Fruit fly (Drosophila melanogaster) whole organism, prepupa: ENCODE results near the gene yellow-k.

Source experiments
- Blimp-1 ChIP-seq: fragments of 200-800 bp; sonication (Bioruptor generic); optimal IDR thresholded peaks from 3 replicates; lab custom pipeline; 2017; ENCODE audit warnings: missing biosample characterization, missing genetic modification characterization, mild to moderate bottlenecking, moderate library complexity, missing genetic modification reagents
- CG10631 ChIP-seq: fragments of 200-800 bp; sonication (Bioruptor generic); optimal IDR thresholded peaks from 2 replicates; lab custom pipeline; 2016; ENCODE audit warnings: missing biosample characterization, missing genetic modification characterization
- CG10669 ChIP-seq: fragments of 200-800 bp; sonication (Bioruptor generic); optimal IDR thresholded peaks from 3 replicates; lab custom pipeline; 2018; ENCODE audit warnings: missing biosample characterization, mild to moderate bottlenecking, missing genetic modification characterization, moderate library complexity
- CG11294 ChIP-seq: fragments of 200-800 bp; sonication (Bioruptor generic); IDR thresholded peaks from 2 replicates; pipeline ENCODE4 v1.3.6; 2022; ENCODE audit warnings: missing biosample characterization, missing genetic modification characterization
- CG11902 ChIP-seq: fragments of 200-800 bp; sonication (Bioruptor generic); optimal IDR thresholded peaks from 3 replicates; lab custom pipeline; 2016; ENCODE audit warnings: missing biosample characterization, missing genetic modification characterization
- CG15336 ChIP-seq: fragments of 200-800 bp; sonication (Bioruptor generic); IDR thresholded peaks from 2 replicates; pipeline ENCODE4 v1.3.6; 2022; ENCODE audit warnings: missing biosample characterization, missing genetic modification characterization
- CG1621 ChIP-seq: fragments of 200-800 bp; sonication (Bioruptor generic); optimal IDR thresholded peaks from 3 replicates; lab custom pipeline; 2018; ENCODE audit warnings: missing biosample characterization, mild to moderate bottlenecking, missing genetic modification characterization
- CG32006 ChIP-seq: fragments of 200-800 bp; sonication (Bioruptor generic); optimal IDR thresholded peaks from 3 replicates; lab custom pipeline; 2017; ENCODE audit warnings: missing biosample characterization, mild to moderate bottlenecking, missing genetic modification characterization
- CG3919 ChIP-seq: fragments of 200-800 bp; sonication (Bioruptor generic); optimal IDR thresholded peaks from 3 replicates; lab custom pipeline; 2016; ENCODE audit warnings: missing biosample characterization, missing genetic modification characterization
- CG4318 ChIP-seq: fragments of 200-800 bp; sonication (Bioruptor generic); optimal IDR thresholded peaks from 3 replicates; lab custom pipeline; 2017; ENCODE audit warnings: missing biosample characterization, mild to moderate bottlenecking, missing genetic modification characterization
- CG6163 ChIP-seq: fragments of 200-800 bp; sonication (Bioruptor generic); IDR thresholded peaks from 3 replicates; pipeline ENCODE4 v1.3.6; 2022; ENCODE audit warnings: missing biosample characterization, missing genetic modification characterization
- CG6276 ChIP-seq: fragments of 200-800 bp; sonication (Bioruptor generic); optimal IDR thresholded peaks from 2 replicates; lab custom pipeline; 2017; ENCODE audit warnings: missing biosample characterization, mild to moderate bottlenecking, missing genetic modification characterization
- CG6854 ChIP-seq: fragments of 200-800 bp; sonication (Bioruptor generic); optimal IDR thresholded peaks from 2 replicates; lab custom pipeline; 2017; ENCODE audit warnings: missing biosample characterization, mild to moderate bottlenecking, missing genetic modification characterization
- CG7368 ChIP-seq: fragments of 200-800 bp; sonication (Bioruptor generic); optimal IDR thresholded peaks from 3 replicates; lab custom pipeline; 2016; ENCODE audit warnings: missing biosample characterization, missing genetic modification characterization
- CG8119 ChIP-seq: fragments of 200-800 bp; sonication (Bioruptor generic); IDR thresholded peaks from 3 replicates; pipeline ENCODE4 v1.3.6; 2022; ENCODE audit warnings: missing biosample characterization, missing genetic modification characterization
- CG9139 ChIP-seq: fragments of 200-800 bp; sonication (Bioruptor generic); optimal IDR thresholded peaks from 3 replicates; lab custom pipeline; 2017; ENCODE audit warnings: missing biosample characterization, mild to moderate bottlenecking, missing genetic modification characterization
- Eip78C ChIP-seq: fragments of 200-800 bp; sonication (Bioruptor generic); peaks from one replicate; lab custom pipeline; 2016; ENCODE audit warnings: missing biosample characterization, missing genetic modification characterization
- Eip93F ChIP-seq: fragments of 200-800 bp; sonication (Bioruptor generic); optimal IDR thresholded peaks from 2 replicates; lab custom pipeline; 2016; ENCODE audit warnings: missing biosample characterization, mild to moderate bottlenecking, missing genetic modification characterization
- Ets96B ChIP-seq: fragments of 200-800 bp; optimal IDR thresholded peaks from 2 replicates; lab custom pipeline; 2019; ENCODE audit warnings: missing biosample characterization, mild to moderate bottlenecking, missing genetic modification characterization, moderate library complexity
- Gug ChIP-seq: fragments of 200-800 bp; sonication (Bioruptor generic); IDR thresholded peaks from 2 replicates; pipeline ENCODE4 v1.3.6; 2022; ENCODE audit warnings: missing biosample characterization, missing genetic modification characterization
- Hr38 ChIP-seq: sonication (Bioruptor generic); optimal IDR thresholded peaks from 2 replicates; lab custom pipeline; 2016; ENCODE audit warnings: missing biosample characterization, missing genetic modification characterization
- Hr39 ChIP-seq: fragments of 200-800 bp; sonication (Bioruptor generic); optimal IDR thresholded peaks from 2 replicates; lab custom pipeline; 2016; ENCODE audit warnings: missing biosample characterization, missing genetic modification characterization
- Lpt ChIP-seq: fragments of 200-800 bp; sonication (Bioruptor generic); optimal IDR thresholded peaks from 3 replicates; lab custom pipeline; 2016; ENCODE audit warnings: missing biosample characterization, missing genetic modification characterization
- Met ChIP-seq: fragments of 200-800 bp; sonication (Bioruptor generic); optimal IDR thresholded peaks from 3 replicates; lab custom pipeline; 2016; ENCODE audit warnings: missing biosample characterization, missing genetic modification characterization
- OdsH ChIP-seq: fragments of 200-800 bp; sonication (Bioruptor generic); optimal IDR thresholded peaks from 3 replicates; lab custom pipeline; 2016; ENCODE audit warnings: missing biosample characterization, missing genetic modification characterization
- Sox102F ChIP-seq: fragments of 200-800 bp; sonication (Bioruptor generic); optimal IDR thresholded peaks from 2 replicates; lab custom pipeline; 2016; ENCODE audit warnings: missing biosample characterization, mild to moderate bottlenecking, missing genetic modification characterization
- Sox14 ChIP-seq: fragments of 200-800 bp; sonication (Bioruptor generic); optimal IDR thresholded peaks from 3 replicates; lab custom pipeline; 2016; ENCODE audit warnings: missing biosample characterization, missing genetic modification characterization
- cyc ChIP-seq: fragments of 200-800 bp; sonication (Bioruptor generic); optimal IDR thresholded peaks from 3 replicates; lab custom pipeline; 2016; ENCODE audit warnings: missing biosample characterization, missing genetic modification characterization
- dac ChIP-seq: fragments of 200-800 bp; sonication (Bioruptor generic); optimal IDR thresholded peaks from 2 replicates; lab custom pipeline; 2017; ENCODE audit warnings: missing biosample characterization, mild to moderate bottlenecking, missing genetic modification characterization
- dsx ChIP-seq: fragments of 200-800 bp; optimal IDR thresholded peaks from 3 replicates; lab custom pipeline; 2019; ENCODE audit warnings: missing biosample characterization, mild to moderate bottlenecking, missing genetic modification characterization, moderate library complexity; ENCODE audit not compliant: poor library complexity, severe bottlenecking
- eg ChIP-seq: fragments of 200-800 bp; sonication (Bioruptor generic); IDR thresholded peaks from 3 replicates; pipeline ENCODE4 v1.3.6; 2022; ENCODE audit warnings: missing biosample characterization, missing genetic modification characterization
- esn ChIP-seq: fragments of 200-800 bp; sonication (Bioruptor generic); optimal IDR thresholded peaks from 2 replicates; lab custom pipeline; 2016; ENCODE audit warnings: missing biosample characterization, mild to moderate bottlenecking, missing genetic modification characterization, moderate library complexity
- fkh ChIP-seq: fragments of 200-800 bp; sonication (Bioruptor generic); optimal IDR thresholded peaks from 3 replicates; lab custom pipeline; 2017; ENCODE audit warnings: missing biosample characterization, mild to moderate bottlenecking, missing genetic modification characterization, moderate library complexity
- net ChIP-seq: fragments of 200-800 bp; sonication (Bioruptor generic); optimal IDR thresholded peaks from 3 replicates; lab custom pipeline; 2016; ENCODE audit warnings: missing biosample characterization, missing genetic modification characterization
- pdm3 ChIP-seq: fragments of 200-800 bp; sonication (Bioruptor generic); optimal IDR thresholded peaks from 3 replicates; lab custom pipeline; 2016; ENCODE audit warnings: missing biosample characterization, missing genetic modification characterization
- ss ChIP-seq, 2 experiments: fragments of 200-800 bp; sonication (Bioruptor generic); optimal IDR thresholded peaks; 2 replicates in 1 of 2; 3 replicates in 1 of 2; lab custom pipeline; 2017 to 2018; ENCODE audit warnings: mild to moderate bottlenecking in 2 of 2, missing biosample characterization in 2 of 2, missing genetic modification characterization in 2 of 2, moderate library complexity in 1 of 2
- topi ChIP-seq: fragments of 200-800 bp; sonication (Bioruptor generic); optimal IDR thresholded peaks from 3 replicates; lab custom pipeline; 2016; ENCODE audit warnings: missing biosample characterization, missing genetic modification characterization
- vri ChIP-seq: fragments of 200-800 bp; sonication (Bioruptor generic); optimal IDR thresholded peaks from 3 replicates; lab custom pipeline; 2016; ENCODE audit warnings: missing biosample characterization, mild to moderate bottlenecking, missing genetic modification characterization

The yellow-k gene

DNA sequence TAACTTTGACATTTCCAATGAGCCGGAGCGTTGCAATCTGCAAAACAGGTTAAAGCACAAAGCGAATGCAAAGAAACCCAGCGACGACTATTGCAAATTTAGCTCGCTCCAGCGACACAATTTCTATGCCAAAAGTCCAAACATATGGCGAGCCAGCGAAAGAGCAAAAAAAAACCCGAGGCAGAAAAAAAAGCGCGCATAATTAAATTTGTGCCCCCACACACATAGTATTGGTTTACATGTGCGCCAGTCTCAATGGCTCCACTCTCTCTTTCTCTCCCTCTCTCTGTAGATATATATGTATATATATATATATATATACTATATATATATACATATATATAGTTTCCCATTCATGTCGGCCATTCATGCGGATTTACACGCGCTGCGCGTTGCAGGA is 20.3 kb downstream of the yellow-k start:
- no peak for TF ChIP-seq CG7368 (GFP tag; lab: Kevin White, UChicago)
- TF ChIP-seq Sox14 (GFP tag; lab: Kevin White, UChicago), result no peak
- no peak for TF ChIP-seq CG1621
- TF ChIP-seq Gug (GFP tag; lab: Robert Waterston, UW), result no peak
- TF ChIP-seq Hr39 (GFP tag; lab: Kevin White, UChicago), result no peak
- TF ChIP-seq cyc (GFP tag; lab: Kevin White, UChicago), result no peak
- no peak for TF ChIP-seq OdsH (GFP tag; lab: Kevin White, UChicago)
- no peak for TF ChIP-seq CG11902 (GFP tag; lab: Kevin White, UChicago)
- no peak for TF ChIP-seq net (GFP tag; lab: Kevin White, UChicago)
- no peak for TF ChIP-seq fkh (GFP tag; lab: Kevin White, UChicago)
- no peak for TF ChIP-seq CG9139
- TF ChIP-seq CG8119 (GFP tag; lab: Robert Waterston, UW), result peak; percentile 64; the same call in 2 of the 3 replicates
- TF ChIP-seq pdm3 (GFP tag; lab: Kevin White, UChicago), result no peak
- TF ChIP-seq eg, result peak; percentile 41; the same call in 1 of the 3 replicates
- no peak for TF ChIP-seq topi
- no peak for TF ChIP-seq CG11294
- TF ChIP-seq Sox102F (GFP tag; lab: Kevin White, UChicago), result no peak
- peak; percentile 63 for TF ChIP-seq Eip78C (GFP tag; lab: Kevin White, UChicago)
- TF ChIP-seq esn (GFP tag; lab: Kevin White, UChicago), result no peak
- TF ChIP-seq dsx (GFP tag; lab: Kevin White, UChicago), result no peak
- TF ChIP-seq CG10669 (GFP tag; lab: Kevin White, UChicago), result no peak
- no peak for TF ChIP-seq vri (GFP tag; lab: Kevin White, UChicago)
- TF ChIP-seq CG4318 (GFP tag; lab: Kevin White, UChicago), result no peak
- TF ChIP-seq CG6276 (GFP tag; lab: Kevin White, UChicago), result peak; percentile 42

DNA sequence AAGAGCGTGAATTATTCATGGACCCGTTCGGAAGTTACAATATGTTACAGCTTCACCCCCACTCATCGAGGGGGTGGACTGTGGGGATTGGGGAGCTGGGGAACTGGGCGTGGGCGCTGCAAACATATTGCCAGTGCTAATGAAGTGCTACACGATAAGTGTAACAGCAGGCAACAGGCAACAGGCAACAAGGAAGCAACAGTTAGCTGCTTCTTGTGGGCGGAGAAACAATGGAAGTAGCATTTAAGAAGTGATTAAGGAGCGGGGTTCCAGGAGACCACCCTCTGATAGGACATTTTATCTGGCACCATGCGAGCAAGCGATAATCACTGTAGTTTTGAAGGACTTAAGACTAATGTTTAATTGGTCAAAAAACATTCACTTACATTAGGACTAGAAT is 20.9 kb downstream of the yellow-k start:
- no peak for TF ChIP-seq fkh (GFP tag; lab: Kevin White, UChicago)
- TF ChIP-seq dac, result no peak
- no peak for TF ChIP-seq CG6276 (GFP tag; lab: Kevin White, UChicago)
- no peak for TF ChIP-seq Blimp-1 (GFP tag; lab: Kevin White, UChicago)
- TF ChIP-seq Gug (GFP tag; lab: Robert Waterston, UW), result no peak
- TF ChIP-seq CG32006 (GFP tag; lab: Kevin White, UChicago), result no peak
- TF ChIP-seq Met, result no peak
- TF ChIP-seq Lpt, result no peak
- TF ChIP-seq CG6163 (GFP tag; lab: Robert Waterston, UW), result no peak
- no peak for TF ChIP-seq OdsH (GFP tag; lab: Kevin White, UChicago)
- no peak for TF ChIP-seq CG3919
- TF ChIP-seq CG15336 (GFP tag; lab: Robert Waterston, UW), result no peak
- TF ChIP-seq Eip93F, result no peak
- TF ChIP-seq Hr38 (GFP tag; lab: Kevin White, UChicago), result no peak
- no peak for TF ChIP-seq CG6854 (GFP tag; lab: Kevin White, UChicago)
- TF ChIP-seq CG10631, result no peak
- no peak for TF ChIP-seq ss (GFP tag; optimal IDR thresholded peaks at IDR 0.05; lab: Kevin White, UChicago)
- TF ChIP-seq CG4318 (GFP tag; lab: Kevin White, UChicago), result no peak

- TF ChIP-seq Blimp-1 (GFP tag; lab: Kevin White, UChicago), result peak; percentile 55
- TF ChIP-seq Ets96B, result no peak
These were observed 22.6 kb downstream of the yellow-k start for dm6 chr3L:15543049-15543448.
